Worm (Caenorhabditis elegans) whole organism, young adult: ENCODE results near the gene W05E10.2.

Experiments used
- B0019.2 ChIP-seq: fragments of 200-800 bp; sonication (Bioruptor generic); conservative IDR thresholded peaks from 2 replicates; pipeline ENCODE4 v1.3.6; 2022; ENCODE audit warnings: missing genetic modification reagents, missing genetic modification characterization, missing compliant biosample characterization
- D2030.7 ChIP-seq: fragments of 200-800 bp; sonication (Bioruptor generic); IDR thresholded peaks from 2 replicates; pipeline ENCODE4 v1.3.6; 2022; ENCODE audit warnings: missing genetic modification reagents, missing genetic modification characterization, missing compliant biosample characterization
- F23B12.7 ChIP-seq: sonication (generic microtip); optimal IDR thresholded peaks from 2 replicates; lab custom pipeline; 2017; ENCODE audit warnings: missing genetic modification characterization, mild to moderate bottlenecking, missing compliant biosample characterization, antibody characterized with exemption, moderate library complexity; ENCODE audit not compliant: insufficient read depth
- F55B11.4 ChIP-seq: sonication (generic microtip); optimal IDR thresholded peaks from 2 replicates; lab custom pipeline; 2016; ENCODE audit warnings: missing compliant biosample characterization, missing genetic modification characterization, borderline replicate concordance; ENCODE audit not compliant: insufficient read depth
- F57A8.1 ChIP-seq: fragments of 200-800 bp; sonication (Bioruptor generic); optimal IDR thresholded peaks from 2 replicates; lab custom pipeline; 2018; ENCODE audit warnings: mild to moderate bottlenecking, missing genetic modification characterization, moderate library complexity, missing compliant biosample characterization
- F57C9.4 ChIP-seq: sonication (generic microtip); optimal IDR thresholded peaks from 2 replicates; lab custom pipeline; 2017; ENCODE audit warnings: mild to moderate bottlenecking, missing genetic modification characterization, missing compliant biosample characterization
- T26A5.8 ChIP-seq: sonication (generic microtip); optimal IDR thresholded peaks from 2 replicates; lab custom pipeline; 2016; ENCODE audit warnings: missing genetic modification characterization, missing compliant biosample characterization
- Y95B8A.8 ChIP-seq: fragments of 200-800 bp; sonication (Bioruptor generic); IDR thresholded peaks from 2 replicates; pipeline ENCODE4 v1.3.6; 2022; ENCODE audit warnings: missing genetic modification reagents, missing genetic modification characterization, missing compliant biosample characterization
- ama-1 ChIP-seq, 3 experiments: fragments of 150-350 bp in 1 of 3; sonication (generic microtip) in 2 of 3; optimal IDR thresholded peaks; 2 replicates each; lab custom pipeline; 2014 to 2018; ENCODE audit warnings: missing biosample characterization in 2 of 3, missing genetic modification characterization in 2 of 3, missing genetic modification reagents in 2 of 3
- atf-7 ChIP-seq: sonication (generic microtip); optimal IDR thresholded peaks from 2 replicates; lab custom pipeline; 2017; ENCODE audit warnings: mild to moderate bottlenecking, missing genetic modification characterization, missing compliant biosample characterization
- attf-6 ChIP-seq: fragments of 200-800 bp; sonication (Bioruptor generic); IDR thresholded peaks from 2 replicates; pipeline ENCODE4 v1.3.6; 2022; ENCODE audit warnings: missing genetic modification reagents, missing genetic modification characterization, missing compliant biosample characterization
- cebp-1 ChIP-seq, 2 experiments: fragments of 200-800 bp in 1 of 2; sonication (Bioruptor generic) in 1 of 2; sonication (generic microtip) in 1 of 2; IDR thresholded peaks in 1 of 2; optimal IDR thresholded peaks in 1 of 2; 2 replicates each; pipeline versions ENCODE4 v1.3.6 to Lab custom; 2017 to 2022; ENCODE audit warnings: missing compliant biosample characterization in 2 of 2, missing genetic modification characterization in 2 of 2, mild to moderate bottlenecking in 1 of 2, missing genetic modification reagents in 1 of 2, moderate library complexity in 1 of 2
- efl-1 ChIP-seq: fragments of 150-350 bp; optimal IDR thresholded peaks from 2 replicates; lab custom pipeline; 2014; ENCODE audit warnings: missing biosample characterization, missing genetic modification reagents, missing genetic modification characterization
- egl-18 ChIP-seq: fragments of 200-800 bp; sonication (Bioruptor generic); IDR thresholded peaks from 2 replicates; pipeline ENCODE4 v1.3.6; 2022; ENCODE audit warnings: missing genetic modification reagents, missing genetic modification characterization, missing compliant biosample characterization
- egrh-3 ChIP-seq: fragments of 200-800 bp; sonication (Bioruptor generic); IDR thresholded peaks from 2 replicates; pipeline ENCODE4 v1.3.6; 2022; ENCODE audit warnings: missing genetic modification reagents, missing genetic modification characterization, missing compliant biosample characterization
- ekl-4 ChIP-seq: fragments of 200-800 bp; sonication (Bioruptor generic); IDR thresholded peaks from 2 replicates; pipeline ENCODE4 v1.3.6; 2022; ENCODE audit warnings: missing genetic modification reagents, missing genetic modification characterization, missing compliant biosample characterization
- him-1 ChIP-seq: sonication (generic microtip); optimal IDR thresholded peaks from 2 replicates; lab custom pipeline; 2016; ENCODE audit warnings: missing genotype, missing genetic modification reagents, missing genetic modification characterization, missing compliant biosample characterization
- hlh-12 ChIP-seq: sonication (generic microtip); optimal IDR thresholded peaks from 2 replicates; lab custom pipeline; 2016; ENCODE audit warnings: missing genetic modification characterization, missing compliant biosample characterization
- hmg-1.2 ChIP-seq: fragments of 200-800 bp; sonication (Bioruptor generic); IDR thresholded peaks from 2 replicates; pipeline ENCODE4 v1.3.6; 2022; ENCODE audit warnings: missing genetic modification reagents, missing genetic modification characterization, missing compliant biosample characterization
- hsf-1 ChIP-seq: fragments of 200-800 bp; sonication (Bioruptor generic); IDR thresholded peaks from 2 replicates; pipeline ENCODE4 v1.3.6; 2022; ENCODE audit warnings: missing genetic modification reagents, missing genetic modification characterization, missing compliant biosample characterization
- let-607 ChIP-seq, 2 experiments: fragments of 200-800 bp in 1 of 2; sonication (Bioruptor generic) in 1 of 2; sonication (generic microtip) in 1 of 2; optimal IDR thresholded peaks; 2 replicates each; lab custom pipeline; 2016 to 2018; ENCODE audit warnings: mild to moderate bottlenecking in 2 of 2, missing compliant biosample characterization in 2 of 2, missing genetic modification characterization in 2 of 2, moderate library complexity in 2 of 2, missing genotype in 1 of 2
- lin-26 ChIP-seq: fragments of 200-800 bp; sonication (Bioruptor generic); IDR thresholded peaks from 2 replicates; pipeline ENCODE4 v1.3.6; 2022; ENCODE audit warnings: missing genetic modification reagents, missing genetic modification characterization, missing compliant biosample characterization
- lin-35 ChIP-seq, 3 experiments: fragments of 150-350 bp in 2 of 3; sonication (generic microtip) in 1 of 3; optimal IDR thresholded peaks; 2 replicates each; lab custom pipeline; 2014 to 2018; ENCODE audit warnings: missing biosample characterization in 3 of 3, missing genetic modification characterization in 3 of 3, missing genetic modification reagents in 3 of 3
- lsy-27 ChIP-seq: sonication (generic microtip); optimal IDR thresholded peaks from 2 replicates; lab custom pipeline; 2017; ENCODE audit warnings: missing genetic modification characterization, mild to moderate bottlenecking, missing compliant biosample characterization, antibody characterized with exemption, missing genotype, borderline replicate concordance; ENCODE audit not compliant: insufficient read depth
- madf-3 ChIP-seq: fragments of 200-800 bp; sonication (Bioruptor generic); IDR thresholded peaks from 2 replicates; pipeline ENCODE4 v1.3.6; 2022; ENCODE audit warnings: missing genetic modification reagents, missing genetic modification characterization, missing compliant biosample characterization
- madf-6 ChIP-seq: fragments of 200-800 bp; sonication (Bioruptor generic); IDR thresholded peaks from 2 replicates; pipeline ENCODE4 v1.3.6; 2022; ENCODE audit warnings: missing genetic modification reagents, missing genetic modification characterization, missing compliant biosample characterization
- madf-8 ChIP-seq: fragments of 200-800 bp; sonication (Bioruptor generic); conservative IDR thresholded peaks from 2 replicates; pipeline ENCODE4 v1.3.6; 2022; ENCODE audit warnings: missing genetic modification reagents, missing genetic modification characterization, missing compliant biosample characterization
- mel-28 ChIP-seq: sonication (generic microtip); optimal IDR thresholded peaks from 2 replicates; lab custom pipeline; 2016; ENCODE audit warnings: borderline replicate concordance, mild to moderate bottlenecking, missing genetic modification characterization, missing compliant biosample characterization
- nfya-2 ChIP-seq: fragments of 200-800 bp; sonication (Bioruptor generic); IDR thresholded peaks from 2 replicates; pipeline ENCODE4 v1.3.6; 2022; ENCODE audit warnings: missing genetic modification reagents, missing genetic modification characterization, missing compliant biosample characterization
- nhr-80 ChIP-seq: sonication (generic microtip); optimal IDR thresholded peaks from 2 replicates; lab custom pipeline; 2016; ENCODE audit warnings: missing genetic modification characterization, missing compliant biosample characterization
- repo-1 ChIP-seq: sonication (generic microtip); optimal IDR thresholded peaks from 2 replicates; lab custom pipeline; 2017; ENCODE audit warnings: mild to moderate bottlenecking, missing genetic modification characterization, missing compliant biosample characterization
- sdz-38 ChIP-seq: sonication (generic microtip); optimal IDR thresholded peaks from 2 replicates; lab custom pipeline; 2016; ENCODE audit warnings: missing genotype, missing genetic modification characterization, missing compliant biosample characterization
- snpc-1.3 ChIP-seq: sonication (generic microtip); optimal IDR thresholded peaks from 2 replicates; lab custom pipeline; 2017; ENCODE audit warnings: missing genetic modification characterization, mild to moderate bottlenecking, missing compliant biosample characterization, antibody characterized with exemption, moderate library complexity, missing genotype, missing genetic modification reagents; ENCODE audit not compliant: insufficient read depth
- snpc-3.4 ChIP-seq: sonication (generic microtip); optimal IDR thresholded peaks from 2 replicates; lab custom pipeline; 2017; ENCODE audit warnings: missing genetic modification characterization, mild to moderate bottlenecking, missing compliant biosample characterization, antibody characterized with exemption, moderate library complexity, missing genotype, missing genetic modification reagents
- snpc-4 ChIP-seq, 5 experiments: fragments of 150-350 bp in 1 of 5; sonication (generic microtip) in 4 of 5; optimal IDR thresholded peaks; 2 replicates each; lab custom pipeline; 2014 to 2018; ENCODE audit warnings: missing genetic modification characterization in 5 of 5, missing biosample characterization in 3 of 5, antibody characterized with exemption in 2 of 5, mild to moderate bottlenecking in 2 of 5, missing compliant biosample characterization in 2 of 5, missing genotype in 2 of 5, moderate library complexity in 2 of 5, missing genetic modification reagents in 1 of 5
- somi-1 ChIP-seq: fragments of 200-800 bp; sonication (Bioruptor generic); optimal IDR thresholded peaks from 2 replicates; lab custom pipeline; 2018; ENCODE audit warnings: mild to moderate bottlenecking, missing genetic modification characterization, missing compliant biosample characterization
- zim-3 ChIP-seq: sonication (generic microtip); optimal IDR thresholded peaks from 2 replicates; lab custom pipeline; 2017; ENCODE audit warnings: mild to moderate bottlenecking, missing genetic modification characterization, moderate library complexity, missing compliant biosample characterization
- ztf-22 ChIP-seq: fragments of 200-800 bp; sonication (Bioruptor generic); optimal IDR thresholded peaks from 2 replicates; lab custom pipeline; 2018; ENCODE audit warnings: mild to moderate bottlenecking, missing genetic modification characterization, moderate library complexity, missing compliant biosample characterization
- ztf-3 ChIP-seq: fragments of 200-800 bp; sonication (Bioruptor generic); optimal IDR thresholded peaks from 2 replicates; lab custom pipeline; 2018; ENCODE audit warnings: mild to moderate bottlenecking, missing genetic modification characterization, missing compliant biosample characterization

W05E10.2 gene

ce11 chrV:11647821-11648220, 39.2 kb upstream of the W05E10.2 start:
- TF ChIP-seq lin-35 (GFP tag; optimal IDR thresholded peaks at IDR 0.05; lab: Kevin White, UChicago): no peak
- TF ChIP-seq ama-1 (optimal IDR thresholded peaks at IDR 0.05; lab: Kevin White, UChicago): no peak
- TF ChIP-seq ama-1 (GFP tag; optimal IDR thresholded peaks at IDR 0.05; lab: Kevin White, UChicago): no peak
- no peak for TF ChIP-seq F23B12.7 (tag; lab: Kevin White, UChicago)
- TF ChIP-seq repo-1 (tag; lab: Kevin White, UChicago): no peak
- TF ChIP-seq T26A5.8 (tag; lab: Kevin White, UChicago): no peak
- TF ChIP-seq cebp-1 (GFP tag; IDR thresholded peaks at IDR 0.05; lab: Robert Waterston, UW): no peak
- TF ChIP-seq cebp-1 (tag; optimal IDR thresholded peaks at IDR 0.05; lab: Kevin White, UChicago): no peak
- no peak for TF ChIP-seq zim-3 (tag; lab: Kevin White, UChicago)
- TF ChIP-seq hsf-1 (GFP tag; lab: Robert Waterston, UW): no peak
- no peak for TF ChIP-seq madf-8 (GFP tag; lab: Robert Waterston, UW)
- no peak for TF ChIP-seq efl-1
- TF ChIP-seq F57A8.1 (GFP tag; lab: Kevin White, UChicago): no peak

DNA sequence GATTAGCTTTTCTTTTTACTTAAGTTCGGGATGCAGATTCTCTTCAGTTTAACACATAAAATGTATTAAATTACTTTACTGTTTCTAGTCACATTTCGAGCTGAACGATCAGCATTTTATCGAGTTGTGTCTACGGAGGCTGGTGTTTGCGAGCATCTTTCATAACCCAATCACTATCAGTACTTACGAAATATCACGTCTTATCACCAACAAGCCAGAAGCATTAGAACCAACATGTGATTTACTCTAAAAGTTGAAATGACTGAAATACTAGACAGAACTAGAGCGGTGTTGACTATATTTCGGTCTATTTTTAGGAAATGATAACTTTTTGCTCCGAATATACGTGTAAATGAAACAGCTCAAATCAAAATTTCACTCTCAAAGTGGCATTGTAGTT, 38.5 kb upstream of the W05E10.2 start:
- TF ChIP-seq egrh-3 (GFP tag; lab: Robert Waterston, UW) (no peak), ekl-4 (no peak), hmg-1.2 (no peak), madf-3 (GFP tag; lab: Robert Waterston, UW) (no peak), ama-1 (optimal IDR thresholded peaks at IDR 0.05; lab: Kevin White, UChicago) (no peak), ama-1 (GFP tag; optimal IDR thresholded peaks at IDR 0.05; lab: Kevin White, UChicago) (no peak), cebp-1 (GFP tag; IDR thresholded peaks at IDR 0.05; lab: Robert Waterston, UW) (peak; percentile 88), cebp-1 (tag; optimal IDR thresholded peaks at IDR 0.05; lab: Kevin White, UChicago) (peak; percentile 87), atf-7 (tag; lab: Kevin White, UChicago) (no peak), snpc-3.4 (no peak), snpc-1.3 (tag; lab: Kevin White, UChicago) (no peak), nhr-80 (tag; lab: Kevin White, UChicago) (peak; percentile 47), B0019.2 (GFP tag; lab: Robert Waterston, UW) (no peak), hsf-1 (GFP tag; lab: Robert Waterston, UW) (no peak)

- TF ChIP-seq lsy-27 (tag; lab: Kevin White, UChicago) (no peak), lin-26 (GFP tag; lab: Robert Waterston, UW) (no peak), attf-6 (GFP tag; lab: Robert Waterston, UW) (no peak), ztf-3 (GFP tag; lab: Kevin White, UChicago) (no peak), snpc-4 (GFP tag; optimal IDR thresholded peaks at IDR 0.05; lab: Kevin White, UChicago) (no peak), snpc-4 (tag; optimal IDR thresholded peaks at IDR 0.05; lab: Kevin White, UChicago) (no peak), nfya-2 (no peak), ama-1 (optimal IDR thresholded peaks at IDR 0.05; lab: Kevin White, UChicago) (no peak), ama-1 (GFP tag; optimal IDR thresholded peaks at IDR 0.05; lab: Kevin White, UChicago) (no peak), somi-1 (GFP tag; lab: Kevin White, UChicago) (no peak), D2030.7 (GFP tag; lab: Robert Waterston, UW) (no peak)
Measured at ce11 chrV:11649254-11649653, 37.7 kb upstream of the W05E10.2 start.

ce11 chrV:11650720-11651119, 36.3 kb upstream of the W05E10.2 start, which contains the start of gene zip-10:
TSS of gene zip-10 (minus strand) at chrV:11650762.
- TF ChIP-seq sdz-38 (tag; lab: Kevin White, UChicago) (no peak), F23B12.7 (tag; lab: Kevin White, UChicago) (no peak), egl-18 (GFP tag; lab: Robert Waterston, UW) (no peak), madf-6 (GFP tag; lab: Robert Waterston, UW) (no peak), egrh-3 (GFP tag; lab: Robert Waterston, UW) (no peak), nhr-80 (tag; lab: Kevin White, UChicago) (peak; percentile 96), atf-7 (tag; lab: Kevin White, UChicago) (peak; percentile 77), hlh-12 (no peak), mel-28 (no peak), ztf-22 (no peak), let-607 (tag; optimal IDR thresholded peaks at IDR 0.05; lab: Kevin White, UChicago) (peak; percentile 39 to 59), F57C9.4 (tag; lab: Kevin White, UChicago) (no peak), D2030.7 (GFP tag; lab: Robert Waterston, UW) (no peak), F55B11.4 (tag; lab: Kevin White, UChicago) (no peak), hmg-1.2 (no peak), ekl-4 (no peak), him-1 (tag; lab: Kevin White, UChicago) (no peak), Y95B8A.8 (GFP tag; lab: Robert Waterston, UW) (no peak)
